Worm (Caenorhabditis elegans): Measurements from ENCODE around the gene nprl-2.

DNA sequence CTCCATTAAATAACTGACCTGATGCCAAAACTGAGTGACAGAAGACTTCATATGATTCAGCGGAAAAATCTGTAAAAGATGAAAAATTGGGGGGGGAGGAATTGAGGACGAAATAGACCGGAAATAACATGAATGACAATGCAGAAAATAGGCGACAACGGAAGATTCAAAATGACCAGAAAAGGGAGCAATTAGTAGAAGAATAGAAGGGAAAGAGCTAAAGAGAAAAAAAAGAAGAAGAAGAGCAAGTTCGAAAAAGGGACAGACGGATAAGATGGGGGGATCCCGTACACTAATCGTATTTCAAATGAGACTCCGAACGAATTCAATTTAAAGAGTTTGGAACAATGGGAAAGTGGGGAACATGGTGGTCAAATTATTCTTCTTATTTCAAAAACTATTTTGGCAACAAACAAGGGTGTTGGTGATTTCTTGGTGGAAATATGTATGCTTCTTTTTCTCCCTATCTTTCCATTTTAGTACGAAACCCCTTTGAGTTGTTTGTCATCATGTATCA, 14.1 kb upstream of the nprl-2 start, which contains the start of gene R05G6.10:
- TF ChIP-seq egl-13 (tag; optimal IDR thresholded peaks at IDR 0.05) (no peak), lin-13 (GFP tag; optimal IDR thresholded peaks at IDR 0.05) (no peak), nhr-237 (tag; optimal IDR thresholded peaks at IDR 0.05) (no peak), nhr-76 (tag; optimal IDR thresholded peaks at IDR 0.05) (no peak), lsy-2 (tag; optimal IDR thresholded peaks at IDR 0.05) (no peak), efl-1 (optimal IDR thresholded peaks at IDR 0.05) (no peak), efl-1 (GFP tag; optimal IDR thresholded peaks at IDR 0.05 in 1 of 2) (no peak), aha-1 (tag; optimal IDR thresholded peaks at IDR 0.05) (no peak), lin-35 (GFP tag; optimal IDR thresholded peaks at IDR 0.05) (no peak), tbx-2 (tag; optimal IDR thresholded peaks at IDR 0.05) (no peak)
